1 fruit fly cellular context compared by ENCODE assay signal in genomic region chr3L:22181555-22181954, dm6.
TF ChIP-seq lines count a peak whose summit lies in the region.

No protein-coding gene starts in this region.

TF ChIP-seq in whole organism, prepupa, 60 proteins besides CTCF, POLR2A, EP300 and RAD21 (continued from another document):
- TF ChIP-seq lz (GFP tag; optimal IDR thresholded peaks at IDR 0.05; lab: Kevin White, UChicago) (peak; percentile 14), pdm3 (GFP tag; optimal IDR thresholded peaks at IDR 0.05; lab: Kevin White, UChicago) (peak; percentile 7)
